Fruit fly (Drosophila melanogaster): ENCODE data around the gene CG15916.

The CG15916 gene

DNA sequence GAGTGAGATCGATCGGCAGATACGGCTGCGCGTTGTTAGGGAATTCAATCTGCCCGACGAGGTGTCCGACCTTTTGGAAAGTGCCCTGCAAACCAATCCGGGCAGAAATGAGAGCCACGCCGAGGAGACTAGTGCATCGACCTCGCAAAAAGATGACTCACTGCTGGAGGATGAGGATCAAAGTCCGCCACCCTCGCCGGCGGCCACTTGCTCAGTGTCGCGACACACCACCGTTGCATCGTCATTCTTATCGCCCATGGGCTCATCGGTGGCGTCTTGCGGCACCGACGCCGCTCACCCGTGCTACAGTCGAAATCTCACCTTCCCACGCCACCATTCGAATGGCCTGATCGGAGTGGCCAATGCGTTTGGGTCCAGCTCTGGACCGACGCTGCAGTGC lies 16.0 kb upstream of the CG15916 start:
- TF ChIP-seq CG33017 (tag; optimal IDR thresholded peaks at IDR 0.05) = no peak

DNA sequence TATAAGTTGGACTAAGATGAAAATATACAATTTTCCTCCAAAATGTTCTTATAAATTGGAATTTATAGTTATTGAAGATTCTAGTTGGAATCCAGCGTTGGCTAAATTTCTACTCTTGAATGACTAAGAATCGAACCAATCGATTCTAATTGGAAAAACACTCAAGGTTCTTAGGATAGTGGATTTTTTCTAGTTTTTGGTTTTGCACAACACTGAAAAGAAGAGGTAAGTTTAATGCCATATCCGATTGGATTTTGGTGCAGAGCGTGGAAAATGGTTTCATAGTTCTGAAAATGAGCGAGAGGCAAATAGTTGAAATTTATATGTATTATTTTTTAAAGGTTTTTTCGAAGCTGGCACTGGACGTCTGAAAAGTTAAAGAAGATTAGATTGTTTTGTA lies 14.8 kb upstream of the CG15916 start:
- TF ChIP-seq bab1 (GFP tag; optimal IDR thresholded peaks at IDR 0.05) (no peak), Clk (GFP tag; optimal IDR thresholded peaks at IDR 0.05) (no peak), tj (GFP tag; optimal IDR thresholded peaks at IDR 0.05) (no peak), CG14711 (tag; optimal IDR thresholded peaks at IDR 0.05) (no peak), pad (GFP tag; optimal IDR thresholded peaks at IDR 0.05) (no peak), cnc (optimal IDR thresholded peaks at IDR 0.05) (no peak), Crg-1 (GFP tag; optimal IDR thresholded peaks at IDR 0.05) (no peak), CG11617 (GFP tag; optimal IDR thresholded peaks at IDR 0.05) (no peak), toe (GFP tag; optimal IDR thresholded peaks at IDR 0.05) (no peak), cic (GFP tag; optimal IDR thresholded peaks at IDR 0.05) (no peak)

DNA sequence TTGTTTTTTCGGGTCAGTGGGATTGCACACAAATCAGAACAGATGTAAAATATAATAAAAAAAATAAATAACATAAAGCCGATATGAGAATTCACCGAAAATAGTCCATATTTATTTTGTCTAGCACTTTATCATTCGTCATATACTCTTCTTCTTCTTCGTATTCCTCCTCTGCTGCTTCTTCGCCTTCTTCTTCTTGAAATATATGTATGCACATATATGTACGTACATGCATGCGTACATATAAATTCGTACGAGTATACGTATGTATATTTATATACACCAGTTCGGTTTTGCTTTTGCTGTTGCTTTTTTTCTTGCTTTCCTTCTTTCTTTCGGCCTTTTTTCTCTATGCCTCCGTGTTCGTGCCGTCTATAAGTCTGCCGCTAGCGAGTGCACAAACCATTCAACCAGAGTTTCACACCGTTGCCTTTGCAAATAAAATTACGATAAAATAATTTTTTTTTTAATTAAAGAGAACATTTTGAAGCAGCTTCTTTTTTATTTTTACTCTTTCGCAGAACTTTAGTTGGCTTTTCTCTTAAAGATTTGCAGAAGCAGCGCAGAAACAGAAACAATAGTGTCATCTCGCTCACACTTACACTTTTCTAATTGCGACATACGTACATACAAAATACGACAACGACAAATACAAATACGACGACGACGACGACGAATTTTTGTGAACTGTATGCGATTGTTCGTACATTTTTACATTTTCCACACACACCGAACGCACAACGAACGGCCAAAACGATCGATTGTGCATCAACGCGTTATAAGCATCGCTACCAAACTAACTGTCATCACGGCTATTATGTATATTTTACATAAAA lies 3.8 kb upstream of the CG15916 start:
- TF ChIP-seq CG11617 (GFP tag; optimal IDR thresholded peaks at IDR 0.05) = peak; percentile 88
- TF ChIP-seq cnc (optimal IDR thresholded peaks at IDR 0.05) = no peak
- peak; percentile 74 for TF ChIP-seq tj (GFP tag; optimal IDR thresholded peaks at IDR 0.05)
- peak; percentile 93 for TF ChIP-seq cic (GFP tag; optimal IDR thresholded peaks at IDR 0.05)
- TF ChIP-seq Mnt (GFP tag; optimal IDR thresholded peaks at IDR 0.05) = peak; percentile 78
- TF ChIP-seq CG14711 (tag; optimal IDR thresholded peaks at IDR 0.05) = peak; percentile 58
- no peak for TF ChIP-seq toe (GFP tag; optimal IDR thresholded peaks at IDR 0.05)
- peak; percentile 53 for TF ChIP-seq Crg-1 (GFP tag; optimal IDR thresholded peaks at IDR 0.05)
- peak; percentile 2 for TF ChIP-seq pad (GFP tag; optimal IDR thresholded peaks at IDR 0.05)
- TF ChIP-seq ovo (GFP tag; optimal IDR thresholded peaks at IDR 0.05) = no peak
- peak; percentile 99 for TF ChIP-seq kay (GFP tag; ENCODE audit: borderline replicate concordance)
- TF ChIP-seq Clk (GFP tag; optimal IDR thresholded peaks at IDR 0.05) = no peak
- peak; percentile 37 for TF ChIP-seq CG12768 (GFP tag; optimal IDR thresholded peaks at IDR 0.05)
- peak; percentile 42 for TF ChIP-seq CG1620 (GFP tag; optimal IDR thresholded peaks at IDR 0.05)
- no peak for TF ChIP-seq CG7045 (GFP tag; optimal IDR thresholded peaks at IDR 0.05)
- TF ChIP-seq CG7101 (tag; optimal IDR thresholded peaks at IDR 0.05) = peak; percentile 67
- TF ChIP-seq bab1 (GFP tag; optimal IDR thresholded peaks at IDR 0.05) = peak; percentile 43
- TF ChIP-seq Hr96 (GFP tag; optimal IDR thresholded peaks at IDR 0.05) = no peak
- no peak for TF ChIP-seq CG5204 (GFP tag; optimal IDR thresholded peaks at IDR 0.05)
- TF ChIP-seq CG33017 (tag; optimal IDR thresholded peaks at IDR 0.05) = peak; percentile 63

DNA sequence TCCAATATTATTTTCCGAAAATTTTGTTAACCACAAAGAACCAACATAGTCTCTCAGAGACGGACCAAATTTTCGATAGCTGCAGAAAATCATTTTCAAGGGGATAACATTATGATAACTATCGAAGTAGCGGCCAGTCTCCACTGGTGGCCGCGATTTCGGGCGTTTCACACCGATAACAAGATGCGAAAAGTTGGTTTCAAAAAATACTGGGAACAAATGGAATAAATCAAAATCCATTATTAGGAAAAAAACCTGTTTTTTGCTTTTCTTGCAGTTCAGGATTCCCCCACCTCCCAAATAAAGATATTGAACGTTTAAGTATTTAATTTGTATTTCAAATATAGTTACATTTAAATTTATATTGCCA lies 3.2 kb upstream of the CG15916 start, which contains the start of gene tay:
Gene tay (minus strand): TSS at position 65 of the 370 bp plus-strand sequence.
- TF ChIP-seq kay (GFP tag; ENCODE audit: borderline replicate concordance) (peak; percentile 26), CG7045 (GFP tag; optimal IDR thresholded peaks at IDR 0.05) (no peak), Mnt (GFP tag; optimal IDR thresholded peaks at IDR 0.05) (no peak)

DNA sequence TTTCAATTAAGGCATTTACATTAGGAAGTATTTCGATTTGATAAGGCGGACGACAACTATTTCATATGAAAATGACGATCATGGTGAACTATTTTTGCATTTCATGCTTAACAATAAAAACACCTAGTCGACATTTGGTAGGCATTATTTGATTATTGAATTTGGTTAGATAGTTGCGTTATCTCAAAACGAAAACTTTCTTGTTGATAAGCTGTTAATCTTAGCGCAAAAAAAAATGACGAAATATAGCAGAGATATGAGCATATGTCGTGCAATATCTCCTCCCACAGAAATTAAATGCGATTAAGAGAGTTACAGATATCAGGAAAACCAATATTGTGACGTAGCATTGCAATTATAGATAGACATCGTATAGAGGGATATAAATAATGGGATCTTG lies 1.6 kb upstream of the CG15916 start:
- TF ChIP-seq cnc (optimal IDR thresholded peaks at IDR 0.05) = no peak
- no peak for TF ChIP-seq CG1620 (GFP tag; optimal IDR thresholded peaks at IDR 0.05)
- no peak for TF ChIP-seq Hr96 (GFP tag; optimal IDR thresholded peaks at IDR 0.05)
- no peak for TF ChIP-seq tj (GFP tag; optimal IDR thresholded peaks at IDR 0.05)
- no peak for TF ChIP-seq bab1 (GFP tag; optimal IDR thresholded peaks at IDR 0.05)
- TF ChIP-seq CG7045 (GFP tag; optimal IDR thresholded peaks at IDR 0.05) = no peak
- no peak for TF ChIP-seq Mnt (GFP tag; optimal IDR thresholded peaks at IDR 0.05)
- TF ChIP-seq pad (GFP tag; optimal IDR thresholded peaks at IDR 0.05) = no peak
- no peak for TF ChIP-seq cic (GFP tag; optimal IDR thresholded peaks at IDR 0.05)
- TF ChIP-seq CG7101 (tag; optimal IDR thresholded peaks at IDR 0.05) = no peak
- no peak for TF ChIP-seq CG14711 (tag; optimal IDR thresholded peaks at IDR 0.05)

DNA sequence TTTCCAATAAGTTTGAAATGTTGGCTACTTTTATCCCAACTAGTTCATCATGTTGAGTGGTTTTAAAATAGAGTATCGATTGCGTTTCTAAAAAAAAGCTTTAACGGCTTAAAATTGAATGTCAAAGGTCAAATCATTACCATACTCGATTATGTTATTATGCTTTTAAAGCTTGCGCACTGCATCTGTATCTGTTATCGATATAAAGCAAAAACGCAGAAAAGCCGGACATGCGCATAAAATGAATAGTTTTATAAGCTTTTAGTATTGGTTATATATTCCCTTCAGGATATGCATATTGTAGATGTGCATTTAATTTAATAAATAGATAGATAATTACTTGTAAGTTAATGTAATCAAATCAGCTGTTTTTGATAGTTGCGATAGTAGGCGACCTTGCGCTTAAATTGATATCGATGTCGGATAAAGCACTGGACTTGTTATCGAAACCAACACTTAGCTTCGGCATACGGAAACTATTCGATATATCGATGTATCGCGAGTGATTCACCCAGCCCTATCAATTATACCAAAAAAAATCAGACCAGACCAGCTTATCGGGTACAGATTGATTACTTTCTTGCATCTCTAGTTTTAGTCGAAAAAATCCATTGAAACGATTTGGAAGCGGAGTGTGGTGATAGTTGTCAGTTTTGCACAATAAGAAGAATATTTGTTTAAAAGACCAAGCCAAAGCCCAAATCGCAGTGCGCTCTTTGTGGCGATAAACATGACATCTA lies 1.4 kb downstream of the CG15916 start, which contains the start of gene shi:
Gene shi (plus strand): TSS at position 511 of the 740 bp plus-strand sequence.
- peak; percentile 46 for TF ChIP-seq CG11617 (GFP tag; optimal IDR thresholded peaks at IDR 0.05)
- no peak for TF ChIP-seq CG7045 (GFP tag; optimal IDR thresholded peaks at IDR 0.05)
- no peak for TF ChIP-seq CG5204 (GFP tag; optimal IDR thresholded peaks at IDR 0.05)
- no peak for TF ChIP-seq Hr96 (GFP tag; optimal IDR thresholded peaks at IDR 0.05)
- no peak for TF ChIP-seq Clk (GFP tag; optimal IDR thresholded peaks at IDR 0.05)
- no peak for TF ChIP-seq kay (GFP tag; ENCODE audit: borderline replicate concordance)
- no peak for TF ChIP-seq CG12768 (GFP tag; optimal IDR thresholded peaks at IDR 0.05)
- TF ChIP-seq cnc (optimal IDR thresholded peaks at IDR 0.05) = no peak
- no peak for TF ChIP-seq cic (GFP tag; optimal IDR thresholded peaks at IDR 0.05)
- no peak for TF ChIP-seq ovo (GFP tag; optimal IDR thresholded peaks at IDR 0.05)
- peak; percentile 19 for TF ChIP-seq bab1 (GFP tag; optimal IDR thresholded peaks at IDR 0.05)
- peak; percentile 64 for TF ChIP-seq CG7101 (tag; optimal IDR thresholded peaks at IDR 0.05)
- TF ChIP-seq tj (GFP tag; optimal IDR thresholded peaks at IDR 0.05) = peak; percentile 38
- peak; percentile 6 for TF ChIP-seq CG33017 (tag; optimal IDR thresholded peaks at IDR 0.05)
- no peak for TF ChIP-seq Crg-1 (GFP tag; optimal IDR thresholded peaks at IDR 0.05)
- TF ChIP-seq toe (GFP tag; optimal IDR thresholded peaks at IDR 0.05) = no peak
- TF ChIP-seq CG14711 (tag; optimal IDR thresholded peaks at IDR 0.05) = peak; percentile 22
- TF ChIP-seq Mnt (GFP tag; optimal IDR thresholded peaks at IDR 0.05) = peak; percentile 64
- peak; percentile 31 for TF ChIP-seq pad (GFP tag; optimal IDR thresholded peaks at IDR 0.05)

Measured in whole organism, adult.